Fruit fly (Drosophila melanogaster): ENCODE results near the gene CG42688.
A peak's percentile ranks its signal among the peaks of the same experiment; 100 is the strongest.

Gene CG42688

DNA sequence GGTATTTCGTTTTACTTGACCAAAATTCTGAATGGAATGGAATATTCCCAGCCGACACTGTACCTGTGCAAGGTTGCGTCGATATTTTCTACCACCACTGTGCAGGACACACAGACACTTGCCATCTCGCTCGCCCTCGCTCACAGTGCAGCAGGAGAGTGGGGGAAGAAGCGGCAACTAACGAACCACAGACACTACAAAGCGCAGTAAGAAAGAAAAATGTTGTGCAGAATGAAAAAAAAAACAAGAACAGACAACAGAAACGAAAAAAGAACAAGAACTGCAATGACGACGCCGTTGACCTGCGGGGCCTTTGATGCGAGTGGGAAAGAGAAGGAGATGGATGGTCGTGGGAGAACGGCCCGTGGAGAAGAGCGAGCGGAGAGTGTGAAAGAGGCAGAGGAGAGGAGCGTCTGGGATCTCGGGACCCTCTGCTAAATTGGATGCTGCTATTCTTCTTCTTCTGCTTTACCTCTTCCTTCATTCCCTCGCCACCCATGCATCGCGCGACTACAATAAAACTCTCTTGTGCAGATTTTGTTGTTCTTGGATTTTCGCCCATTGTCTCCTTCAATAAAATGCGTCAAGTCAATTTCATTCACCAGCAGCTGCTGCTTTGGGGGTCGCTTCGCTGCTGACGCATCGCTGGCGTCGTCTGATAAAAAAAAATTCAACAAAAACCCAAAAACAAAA, 21.2 kb downstream of the CG42688 start (continued):
- TF ChIP-seq Doc3 (GFP tag; IDR thresholded peaks at IDR 0.05; ENCODE audit: partially characterized antibody) (no peak), CG1832 (GFP tag; optimal IDR thresholded peaks at IDR 0.05) (peak; percentile 68), CG16813 (GFP tag; IDR thresholded peaks at IDR 0.05; ENCODE audit: partially characterized antibody) (0 out of 3 replicates have a peak, but pooled peaks have one; percentile 16), Hmx (GFP tag; optimal IDR thresholded peaks at IDR 0.05) (no peak), CG17385 (GFP tag; optimal IDR thresholded peaks at IDR 0.05) (peak; percentile 38), CG13624 (GFP tag; optimal IDR thresholded peaks at IDR 0.05) (no peak), CG10565 (GFP tag; optimal IDR thresholded peaks at IDR 0.05) (no peak), Med (GFP tag) (peak; percentile 13), pfk (GFP tag; optimal IDR thresholded peaks at IDR 0.05) (peak; percentile 87), cg (GFP tag; optimal IDR thresholded peaks at IDR 0.05) (peak; percentile 21), D (optimal IDR thresholded peaks at IDR 0.05) (peak; percentile 64), D (GFP tag; optimal IDR thresholded peaks at IDR 0.05) (no peak), nom (GFP tag; optimal IDR thresholded peaks at IDR 0.05) (peak; percentile 99), Drgx (GFP tag; IDR thresholded peaks at IDR 0.05) (peak; percentile 47), Dfd (GFP tag; optimal IDR thresholded peaks at IDR 0.05) (no peak), CG15073 (GFP tag; optimal IDR thresholded peaks at IDR 0.05) (peak; percentile 98), Mes4 (GFP tag; optimal IDR thresholded peaks at IDR 0.05) (no peak), chn (GFP tag; optimal IDR thresholded peaks at IDR 0.05) (peak; percentile 10), zen (tag; optimal IDR thresholded peaks at IDR 0.05) (peak; percentile 7), z (GFP tag; IDR thresholded peaks at IDR 0.05) (no peak), ci (GFP tag; IDR thresholded peaks at IDR 0.05) (0 out of 3 replicates have a peak, but pooled peaks have one; percentile 16), Aef1 (GFP tag; IDR thresholded peaks at IDR 0.05) (no peak), CG10321 (GFP tag; IDR thresholded peaks at IDR 0.05) (peak; percentile 27; the same call in 1 of the 2 replicates), lmd (GFP tag; IDR thresholded peaks at IDR 0.05) (no peak), psq (GFP tag; optimal IDR thresholded peaks at IDR 0.05) (peak; percentile 50), CG17359 (tag; optimal IDR thresholded peaks at IDR 0.05) (peak; percentile 70), pros (GFP tag; optimal IDR thresholded peaks at IDR 0.05) (peak; percentile 74), CG8290 (GFP tag; optimal IDR thresholded peaks at IDR 0.05) (no peak), CG8290 (tag; optimal IDR thresholded peaks at IDR 0.05) (no peak)

DNA sequence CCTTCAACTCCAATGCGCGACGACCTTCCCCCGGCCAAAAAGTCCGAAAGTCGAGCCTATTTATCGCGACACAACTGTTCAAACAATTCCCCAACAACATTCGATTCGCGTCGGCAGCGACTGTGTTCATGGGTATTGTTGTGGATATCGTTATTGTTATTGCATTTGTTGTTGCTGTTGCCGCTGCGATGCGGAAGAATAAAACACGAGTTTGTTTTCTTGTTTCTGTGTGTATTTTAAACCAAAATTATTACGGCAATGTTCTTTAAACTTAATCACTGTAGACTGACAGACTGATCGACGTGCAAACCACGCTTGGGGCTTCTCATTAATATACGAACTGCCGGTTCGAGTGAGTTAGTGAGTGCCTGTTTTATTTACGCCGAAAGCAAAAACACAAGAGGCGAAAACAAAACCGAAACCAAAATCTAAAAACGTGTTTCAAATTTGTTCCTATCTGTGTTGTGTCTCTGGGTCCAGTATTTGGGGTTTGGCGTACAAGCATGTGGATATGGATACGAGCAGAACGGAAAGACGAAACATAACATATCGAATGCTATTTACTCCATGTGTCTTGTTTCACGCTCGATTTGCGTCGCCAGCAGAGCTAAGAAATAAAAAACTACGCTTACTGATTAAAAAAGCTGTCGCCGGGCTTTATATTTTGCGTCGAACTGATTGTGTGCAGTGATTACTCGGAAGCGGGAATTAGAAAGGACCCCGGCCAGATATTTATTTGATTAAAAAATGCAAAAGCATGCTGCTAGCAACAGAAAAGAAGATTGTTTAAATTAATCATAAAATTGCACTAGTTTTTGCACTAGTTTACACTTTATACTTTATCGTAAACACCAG, 22.8 kb downstream of the CG42688 start:
- no peak for TF ChIP-seq Atf-2 (GFP tag; optimal IDR thresholded peaks at IDR 0.05)
- peak; percentile 60 for TF ChIP-seq CG4360 (GFP tag; IDR thresholded peaks at IDR 0.05)
- no peak for TF ChIP-seq da (GFP tag; optimal IDR thresholded peaks at IDR 0.05)
- TF ChIP-seq pfk (GFP tag; optimal IDR thresholded peaks at IDR 0.05), result peak; percentile 84
- TF ChIP-seq Med (GFP tag), result peak; percentile 50
- TF ChIP-seq abd-A (tag; optimal IDR thresholded peaks at IDR 0.05), result peak; percentile 54
- peak; percentile 82; the same call in 3 of the 4 replicates for TF ChIP-seq chinmo (GFP tag; IDR thresholded peaks at IDR 0.05; ENCODE audit: partially characterized antibody)
- TF ChIP-seq stc (GFP tag; IDR thresholded peaks at IDR 0.05), result 0 out of 2 replicates have a peak, but pooled peaks have one; percentile 2
- TF ChIP-seq Eip74EF (GFP tag; optimal IDR thresholded peaks at IDR 0.05), result peak in 1 of 2 experiments; percentile 71
- 0 out of 2 replicates have a peak, but pooled peaks have one; percentile 28 for TF ChIP-seq CG3847 (GFP tag; IDR thresholded peaks at IDR 0.05)
- TF ChIP-seq CG13894 (tag; optimal IDR thresholded peaks at IDR 0.05), result peak; percentile 2
- TF ChIP-seq grau (tag; optimal IDR thresholded peaks at IDR 0.05), result peak; percentile 26
- TF ChIP-seq TFAM (GFP tag; optimal IDR thresholded peaks at IDR 0.05), result no peak
- TF ChIP-seq rib (GFP tag; IDR thresholded peaks at IDR 0.05), result 0 out of 2 replicates have a peak, but pooled peaks have one; percentile 29
- peak; percentile 51 for TF ChIP-seq mirr (GFP tag; optimal IDR thresholded peaks at IDR 0.05)
- no peak for TF ChIP-seq fru (optimal IDR thresholded peaks at IDR 0.05)
- no peak for TF ChIP-seq pb (GFP tag; optimal IDR thresholded peaks at IDR 0.05)
- peak in 1 of 2 experiments; percentile 9 for TF ChIP-seq eve (GFP tag; optimal IDR thresholded peaks at IDR 0.05)
- TF ChIP-seq sob (GFP tag; IDR thresholded peaks at IDR 0.05), result 0 out of 2 replicates have a peak, but pooled peaks have one; percentile 2
- no peak for TF ChIP-seq exex (tag; optimal IDR thresholded peaks at IDR 0.05)
- TF ChIP-seq HLHmδ (GFP tag; optimal IDR thresholded peaks at IDR 0.05), result peak; percentile 43
- peak; percentile 4 for TF ChIP-seq NC2α (GFP tag; optimal IDR thresholded peaks at IDR 0.05)

Measured in whole organism, embryonic.